Fruit fly (Drosophila melanogaster) whole organism, adult: ENCODE results near the gene RfC38.

Experiments used
- CG11617 ChIP-seq: fragments of 200-800 bp; sonication (Bioruptor generic); optimal IDR thresholded peaks from 2 replicates; lab custom pipeline; 2017; ENCODE audit warnings: mild to moderate bottlenecking, missing biosample characterization, missing genetic modification reagents, missing genetic modification characterization
- CG12768 ChIP-seq: fragments of 200-800 bp; sonication (Bioruptor generic); optimal IDR thresholded peaks from 2 replicates; lab custom pipeline; 2017; ENCODE audit warnings: missing biosample characterization, missing genetic modification characterization, mild to moderate bottlenecking, moderate library complexity, missing genetic modification reagents
- CG14711 ChIP-seq: fragments of 200-800 bp; sonication (Bioruptor generic); optimal IDR thresholded peaks from 2 replicates; lab custom pipeline; 2018; ENCODE audit warnings: missing biosample characterization, mild to moderate bottlenecking, missing genetic modification characterization, moderate library complexity
- CG1620 ChIP-seq: fragments of 200-800 bp; sonication (Bioruptor generic); optimal IDR thresholded peaks from 2 replicates; lab custom pipeline; 2016; ENCODE audit warnings: missing biosample characterization, missing genetic modification characterization
- CG33017 ChIP-seq: fragments of 200-800 bp; sonication (Bioruptor generic); optimal IDR thresholded peaks from 2 replicates; lab custom pipeline; 2018; ENCODE audit warnings: missing biosample characterization, mild to moderate bottlenecking, missing genetic modification characterization, moderate library complexity
- CG5204 ChIP-seq: fragments of 200-800 bp; sonication (Bioruptor generic); optimal IDR thresholded peaks from 2 replicates; lab custom pipeline; 2016; ENCODE audit warnings: missing biosample characterization, missing genetic modification characterization
- CG7045 ChIP-seq: fragments of 200-800 bp; sonication (Bioruptor generic); optimal IDR thresholded peaks from 2 replicates; lab custom pipeline; 2017; ENCODE audit warnings: missing biosample characterization, mild to moderate bottlenecking, missing genetic modification characterization
- CG7101 ChIP-seq: fragments of 200-800 bp; sonication (Bioruptor generic); optimal IDR thresholded peaks from 2 replicates; lab custom pipeline; 2018; ENCODE audit warnings: missing biosample characterization, mild to moderate bottlenecking, missing genetic modification characterization, moderate library complexity
- Clk ChIP-seq: fragments of 200-800 bp; sonication (Bioruptor generic); optimal IDR thresholded peaks from 2 replicates; lab custom pipeline; 2017; ENCODE audit warnings: missing biosample characterization, missing genetic modification characterization
- Crg-1 ChIP-seq: fragments of 200-800 bp; sonication (Bioruptor generic); optimal IDR thresholded peaks from 2 replicates; lab custom pipeline; 2016; ENCODE audit warnings: missing biosample characterization, missing genetic modification characterization
- Hr96 ChIP-seq: fragments of 200-800 bp; sonication (Bioruptor generic); optimal IDR thresholded peaks from 2 replicates; lab custom pipeline; 2016; ENCODE audit warnings: missing biosample characterization, missing genetic modification characterization
- Mnt ChIP-seq: fragments of 200-800 bp; sonication (Bioruptor generic); optimal IDR thresholded peaks from 2 replicates; lab custom pipeline; 2016; ENCODE audit warnings: missing biosample characterization, mild to moderate bottlenecking, missing genetic modification characterization
- bab1 ChIP-seq: fragments of 200-800 bp; sonication (Bioruptor generic); optimal IDR thresholded peaks from 3 replicates; lab custom pipeline; 2019; ENCODE audit warnings: missing biosample characterization, mild to moderate bottlenecking, missing genetic modification characterization, moderate library complexity
- cic ChIP-seq: fragments of 200-800 bp; sonication (Bioruptor generic); optimal IDR thresholded peaks from 2 replicates; lab custom pipeline; 2017; ENCODE audit warnings: missing biosample characterization, mild to moderate bottlenecking, missing genetic modification characterization, moderate library complexity
- cnc ChIP-seq, 2 experiments: fragments of >200 bp; optimal IDR thresholded peaks; 2 replicates each; lab custom pipeline; 2017
- kay ChIP-seq: fragments of 200-800 bp; sonication (Bioruptor generic); peaks from one replicate; lab custom pipeline; 2016; ENCODE audit warnings: missing biosample characterization, missing genetic modification characterization, borderline replicate concordance
- ovo ChIP-seq: fragments of 200-800 bp; sonication (Bioruptor generic); optimal IDR thresholded peaks from 2 replicates; lab custom pipeline; 2016; ENCODE audit warnings: missing biosample characterization, missing genetic modification characterization
- pad ChIP-seq: fragments of 200-800 bp; sonication (Bioruptor generic); optimal IDR thresholded peaks from 3 replicates; lab custom pipeline; 2017; ENCODE audit warnings: missing biosample characterization, missing genetic modification characterization, mild to moderate bottlenecking, moderate library complexity, missing genetic modification reagents
- tj ChIP-seq: fragments of 200-800 bp; sonication (Bioruptor generic); optimal IDR thresholded peaks from 3 replicates; lab custom pipeline; 2017; ENCODE audit warnings: missing biosample characterization, mild to moderate bottlenecking, missing genetic modification characterization, moderate library complexity
- toe ChIP-seq: fragments of 200-800 bp; sonication (Bioruptor generic); optimal IDR thresholded peaks from 2 replicates; lab custom pipeline; 2016; ENCODE audit warnings: missing biosample characterization, missing genetic modification characterization

Gene RfC38

DNA sequence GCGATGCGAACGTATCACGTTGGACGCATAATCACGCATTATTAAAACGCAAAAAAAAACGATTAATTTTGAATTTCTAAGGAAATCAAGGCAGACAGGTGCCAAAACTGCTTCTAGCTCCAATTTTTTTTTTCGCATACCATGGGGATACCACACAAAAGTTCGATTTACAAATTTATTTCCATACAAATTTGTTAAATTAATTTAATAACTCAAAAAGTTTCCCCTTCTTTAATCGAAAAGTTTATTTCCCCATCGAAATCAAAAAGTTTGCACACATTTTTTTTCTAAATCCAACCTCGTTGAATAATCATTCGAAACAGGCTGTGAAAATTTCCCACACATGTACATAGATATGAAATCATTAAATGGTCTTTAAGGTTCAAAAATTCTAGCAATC is 14.9 kb upstream of the RfC38 start, which contains the start of gene CG31867:
CG31867 (minus strand) TSS at position 101 of the 400 bp plus-strand sequence.
- TF ChIP-seq CG5204 (GFP tag; lab: Kevin White, UChicago) (no peak), CG1620 (GFP tag; lab: Kevin White, UChicago) (no peak), CG11617 (no peak), Mnt (no peak), Crg-1 (GFP tag; lab: Kevin White, UChicago) (no peak), cnc (optimal IDR thresholded peaks at IDR 0.05; lab: Kevin White, UChicago) (no peak), toe (GFP tag; lab: Kevin White, UChicago) (no peak), Clk (GFP tag; lab: Kevin White, UChicago) (no peak), pad (GFP tag; lab: Kevin White, UChicago) (no peak), kay (GFP tag; lab: Kevin White, UChicago) (no peak)

DNA sequence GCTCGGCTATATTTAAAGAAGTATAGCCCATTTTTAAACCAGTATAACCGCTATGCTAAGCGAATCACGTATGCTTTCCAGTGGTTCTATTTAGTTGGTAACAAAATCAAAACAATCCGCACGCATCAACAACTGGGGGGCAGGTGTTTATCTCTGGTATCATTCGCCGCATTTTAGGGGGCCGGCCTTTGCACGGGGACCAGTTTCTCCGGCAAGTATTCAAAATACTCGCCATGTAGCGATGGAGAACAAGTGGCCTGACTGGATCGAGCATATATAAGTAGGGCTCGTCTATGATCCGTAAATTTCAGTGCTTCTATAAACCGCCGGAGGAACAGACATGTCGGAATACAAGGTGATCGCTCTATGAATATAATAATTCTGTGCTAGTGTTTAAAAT is 5.6 kb upstream of the RfC38 start, which contains the start of gene hgo:
hgo (plus strand) TSS at position 301 of the 400 bp plus-strand sequence.
- TF ChIP-seq Mnt (no peak), Hr96 (GFP tag; lab: Kevin White, UChicago) (no peak), toe (GFP tag; lab: Kevin White, UChicago) (no peak), Clk (GFP tag; lab: Kevin White, UChicago) (no peak), kay (GFP tag; lab: Kevin White, UChicago) (no peak), CG12768 (GFP tag; lab: Kevin White, UChicago) (no peak), CG7101 (tag; lab: Kevin White, UChicago) (no peak), Crg-1 (GFP tag; lab: Kevin White, UChicago) (no peak), tj (GFP tag; lab: Kevin White, UChicago) (no peak)

DNA sequence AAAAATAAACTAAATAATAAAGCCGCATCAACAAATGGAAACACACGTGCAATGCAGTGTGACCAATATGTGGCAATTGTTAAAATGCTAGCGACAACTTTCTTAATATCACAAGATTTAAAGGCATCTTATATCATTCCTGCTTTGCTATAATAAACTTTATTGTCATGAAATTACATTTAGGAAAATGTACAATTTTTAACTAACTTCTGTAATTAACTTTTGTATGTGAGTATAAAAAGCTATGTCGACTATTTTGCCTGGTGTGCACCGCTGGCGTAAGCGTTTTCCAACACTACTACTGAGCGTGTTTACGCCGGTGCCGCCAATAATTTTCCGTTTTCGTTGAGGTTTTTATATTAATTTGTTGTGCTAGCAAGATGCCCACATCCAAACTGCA is 6.9 kb downstream of the RfC38 start, which contains the start of the genes Csl4 and Nup160:
Csl4 (minus strand) TSS at position 69 of the 400 bp plus-strand sequence.
Nup160 (plus strand) TSS at position 279 of the 400 bp plus-strand sequence.
- TF ChIP-seq tj (GFP tag; lab: Kevin White, UChicago) (peak; percentile 44), CG14711 (tag; lab: Kevin White, UChicago) (peak; percentile 77), Clk (GFP tag; lab: Kevin White, UChicago) (no peak), CG11617 (peak; percentile 78), toe (GFP tag; lab: Kevin White, UChicago) (no peak), ovo (peak; percentile 54), CG7101 (tag; lab: Kevin White, UChicago) (peak; percentile 86), CG5204 (GFP tag; lab: Kevin White, UChicago) (no peak), cnc (optimal IDR thresholded peaks at IDR 0.05; lab: Kevin White, UChicago) (no peak), bab1 (GFP tag; lab: Kevin White, UChicago) (peak; percentile 86), Mnt (peak; percentile 99), CG7045 (GFP tag; lab: Kevin White, UChicago) (peak; percentile 30), cic (GFP tag; lab: Kevin White, UChicago) (peak; percentile 13), Crg-1 (GFP tag; lab: Kevin White, UChicago) (peak; percentile 89), Hr96 (GFP tag; lab: Kevin White, UChicago) (peak; percentile 82), CG12768 (GFP tag; lab: Kevin White, UChicago) (peak; percentile 80), pad (GFP tag; lab: Kevin White, UChicago) (peak; percentile 66), CG33017 (tag; lab: Kevin White, UChicago) (peak; percentile 74), CG1620 (GFP tag; lab: Kevin White, UChicago) (peak; percentile 87), kay (GFP tag; lab: Kevin White, UChicago) (no peak)

DNA sequence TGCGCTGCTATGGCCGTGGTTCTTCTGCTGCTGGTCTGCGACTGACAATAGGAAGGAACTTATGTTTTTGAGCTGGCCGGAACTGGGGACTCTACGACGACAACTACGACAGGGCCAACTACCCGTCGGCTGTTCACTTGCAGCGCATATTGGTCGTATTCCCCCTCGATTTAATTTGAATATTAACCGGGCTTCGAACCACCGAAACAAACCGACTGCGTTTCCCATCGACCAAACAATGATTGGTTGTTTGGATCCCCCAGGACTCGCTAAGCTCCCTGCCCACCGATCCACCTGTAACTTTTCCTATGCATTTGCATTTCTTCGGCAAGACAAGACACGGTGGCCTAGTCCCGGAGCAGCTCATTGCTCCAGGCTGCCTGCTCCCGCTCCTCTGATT is 8.8 kb downstream of the RfC38 start, which contains the start of gene Dnaaf4:
Dnaaf4 (minus strand) TSS at position 101 of the 400 bp plus-strand sequence.
- TF ChIP-seq CG33017 (tag; lab: Kevin White, UChicago) (no peak), tj (GFP tag; lab: Kevin White, UChicago) (no peak), bab1 (GFP tag; lab: Kevin White, UChicago) (no peak), kay (GFP tag; lab: Kevin White, UChicago) (no peak), CG7101 (tag; lab: Kevin White, UChicago) (no peak), CG11617 (no peak), pad (GFP tag; lab: Kevin White, UChicago) (no peak), CG1620 (GFP tag; lab: Kevin White, UChicago) (no peak)

DNA sequence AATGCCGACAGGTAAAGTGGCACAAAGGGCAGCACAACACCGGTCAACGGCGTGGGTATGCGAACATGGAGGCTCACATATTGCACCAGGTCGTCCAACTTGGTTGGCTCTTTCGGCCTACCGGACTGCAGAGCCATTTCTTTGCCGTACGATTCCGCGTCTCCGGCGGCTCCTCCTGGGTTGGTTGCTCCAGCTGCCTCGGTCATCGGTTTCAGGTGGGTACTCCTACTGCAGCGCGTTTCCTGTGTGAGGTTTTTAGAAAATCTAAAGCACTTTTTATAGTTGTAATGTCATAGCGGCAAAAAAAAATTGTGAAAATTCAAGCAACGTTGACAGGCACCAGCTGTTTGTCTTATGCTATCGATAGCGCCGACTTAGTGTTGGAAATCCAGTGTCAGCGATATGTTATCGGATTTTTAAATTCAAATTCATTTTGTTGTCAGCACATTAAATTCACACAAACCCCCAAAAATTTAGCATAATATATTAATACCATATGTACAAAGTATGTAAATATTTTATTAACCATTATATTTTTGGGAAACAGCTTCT is 10.4 kb downstream of the RfC38 start, which contains the start of gene CG6230:
CG6230 (minus strand) TSS at position 354 of the 552 bp plus-strand sequence.
- TF ChIP-seq Hr96 (GFP tag; lab: Kevin White, UChicago): no peak
- peak; percentile 22 for TF ChIP-seq bab1 (GFP tag; lab: Kevin White, UChicago)
- TF ChIP-seq kay (GFP tag; lab: Kevin White, UChicago): no peak
- TF ChIP-seq tj (GFP tag; lab: Kevin White, UChicago): peak; percentile 1
- TF ChIP-seq pad (GFP tag; lab: Kevin White, UChicago): no peak
- TF ChIP-seq CG7045 (GFP tag; lab: Kevin White, UChicago): no peak
- TF ChIP-seq Clk (GFP tag; lab: Kevin White, UChicago): no peak
- peak; percentile 9 for TF ChIP-seq Mnt
- no peak for TF ChIP-seq CG7101 (tag; lab: Kevin White, UChicago)
- peak; percentile 3 for TF ChIP-seq CG14711 (tag; lab: Kevin White, UChicago)
- TF ChIP-seq cnc (optimal IDR thresholded peaks at IDR 0.05; lab: Kevin White, UChicago): no peak

DNA sequence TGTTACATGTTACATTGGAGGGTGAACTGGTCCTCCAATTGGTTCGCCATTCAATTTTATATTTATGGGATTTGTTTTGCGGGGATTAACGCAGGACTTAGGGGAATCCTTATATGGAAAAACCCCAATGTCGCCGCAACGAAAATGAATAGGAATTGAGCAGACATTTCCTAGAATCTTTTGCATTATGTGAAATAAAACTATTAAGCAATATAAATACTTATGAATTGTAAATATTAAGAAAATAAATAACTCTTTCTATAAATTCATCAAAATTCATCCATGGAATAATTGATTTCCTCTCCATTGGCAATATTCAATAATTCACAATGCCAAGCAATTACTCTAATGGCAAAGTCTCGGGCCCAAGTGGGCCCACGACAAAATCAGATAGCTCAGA is 16.7 kb downstream of the RfC38 start, which contains the start of gene Gr32a:
Gr32a (plus strand) TSS at position 301 of the 400 bp plus-strand sequence.
- no peak for TF ChIP-seq ovo
- no peak for TF ChIP-seq toe (GFP tag; lab: Kevin White, UChicago)
- no peak for TF ChIP-seq CG7101 (tag; lab: Kevin White, UChicago)
- no peak for TF ChIP-seq cic (GFP tag; lab: Kevin White, UChicago)
- TF ChIP-seq tj (GFP tag; lab: Kevin White, UChicago): no peak
